Fruit fly (Drosophila melanogaster): ENCODE data around the gene TfIIB.

DNA sequence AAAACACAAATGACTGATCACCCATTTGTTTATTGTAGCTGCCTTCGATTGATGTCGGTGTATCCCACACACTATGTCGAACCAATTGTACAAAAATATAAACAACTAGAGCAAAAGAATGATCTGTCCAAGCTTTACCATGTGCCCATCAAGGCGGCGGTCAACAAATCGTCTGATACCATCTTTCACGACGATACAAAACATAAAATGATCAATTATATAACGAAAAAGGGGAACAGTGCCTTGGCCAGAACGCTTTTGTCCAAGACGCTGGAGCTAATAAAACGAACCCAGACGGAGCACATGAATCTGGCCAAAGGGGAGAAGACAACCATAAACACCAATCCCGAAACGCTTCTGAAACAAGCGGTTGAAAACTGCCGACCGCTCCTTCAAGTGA lies 44.3 kb upstream of the TfIIB start:
- TF ChIP-seq toe (GFP tag; optimal IDR thresholded peaks at IDR 0.05) (no peak), CG11617 (GFP tag; optimal IDR thresholded peaks at IDR 0.05) (no peak), Crg-1 (GFP tag; optimal IDR thresholded peaks at IDR 0.05) (no peak), CG7101 (tag; optimal IDR thresholded peaks at IDR 0.05) (no peak), cic (GFP tag; optimal IDR thresholded peaks at IDR 0.05) (no peak), CG12768 (GFP tag; optimal IDR thresholded peaks at IDR 0.05) (no peak), Clk (GFP tag; optimal IDR thresholded peaks at IDR 0.05) (no peak), kay (GFP tag; ENCODE audit: borderline replicate concordance) (no peak), cnc (optimal IDR thresholded peaks at IDR 0.05) (no peak), CG5204 (GFP tag; optimal IDR thresholded peaks at IDR 0.05) (no peak), tj (GFP tag; optimal IDR thresholded peaks at IDR 0.05) (no peak), bab1 (GFP tag; optimal IDR thresholded peaks at IDR 0.05) (no peak), CG1620 (GFP tag; optimal IDR thresholded peaks at IDR 0.05) (no peak)

Data from whole organism, adult.